Worm (Caenorhabditis elegans): ENCODE results near the gene K10C9.1.

Gene K10C9.1

ce11 chrV:1049334-1049733 is 25.7 kb upstream of the K10C9.1 start:
- no peak for TF ChIP-seq tbx-11 (GFP tag; IDR thresholded peaks at IDR 0.05)
- TF ChIP-seq pes-1 (GFP tag; IDR thresholded peaks at IDR 0.05): no peak
- no peak for TF ChIP-seq tbx-37 (GFP tag; conservative IDR thresholded peaks at IDR 0.05)
- TF ChIP-seq sea-1 (GFP tag; conservative IDR thresholded peaks at IDR 0.05): no peak
- no peak for TF ChIP-seq ceh-36 (tag; optimal IDR thresholded peaks at IDR 0.05)
- no peak for TF ChIP-seq scrt-1 (GFP tag; IDR thresholded peaks at IDR 0.05)
- TF ChIP-seq B0310.2 (tag; optimal IDR thresholded peaks at IDR 0.05): no peak
- no peak for TF ChIP-seq ama-1 (optimal IDR thresholded peaks at IDR 0.05)
- TF ChIP-seq ets-7 (tag; optimal IDR thresholded peaks at IDR 0.05): no peak
- no peak for TF ChIP-seq flt-1 (GFP tag; IDR thresholded peaks at IDR 0.05)
- no peak for TF ChIP-seq hmg-4 (GFP tag; optimal IDR thresholded peaks at IDR 0.05)
- no peak for TF ChIP-seq hmbx-1 (tag; optimal IDR thresholded peaks at IDR 0.05)
- no peak for TF ChIP-seq aly-1 (tag; optimal IDR thresholded peaks at IDR 0.05)
- TF ChIP-seq tra-4 (tag; optimal IDR thresholded peaks at IDR 0.05): no peak
- TF ChIP-seq F13C5.2 (tag; optimal IDR thresholded peaks at IDR 0.05): no peak
- TF ChIP-seq hnd-1 (tag; optimal IDR thresholded peaks at IDR 0.05): no peak
- no peak for TF ChIP-seq ceh-13 (GFP tag; optimal IDR thresholded peaks at IDR 0.05)

- TF ChIP-seq tbx-11 (GFP tag; IDR thresholded peaks at IDR 0.05): no peak
- no peak for TF ChIP-seq F13C5.2 (tag; optimal IDR thresholded peaks at IDR 0.05)
- no peak for TF ChIP-seq hnd-1 (tag; optimal IDR thresholded peaks at IDR 0.05)
- TF ChIP-seq flt-1 (GFP tag; IDR thresholded peaks at IDR 0.05): no peak
- TF ChIP-seq scrt-1 (GFP tag; IDR thresholded peaks at IDR 0.05): no peak
- TF ChIP-seq tbx-37 (GFP tag; conservative IDR thresholded peaks at IDR 0.05): no peak
- TF ChIP-seq hmbx-1 (tag; optimal IDR thresholded peaks at IDR 0.05): no peak
- TF ChIP-seq hmg-4 (GFP tag; optimal IDR thresholded peaks at IDR 0.05): no peak
- no peak for TF ChIP-seq ets-7 (tag; optimal IDR thresholded peaks at IDR 0.05)
- TF ChIP-seq ama-1 (optimal IDR thresholded peaks at IDR 0.05): no peak
- TF ChIP-seq sea-1 (GFP tag; conservative IDR thresholded peaks at IDR 0.05): no peak
- no peak for TF ChIP-seq ceh-13 (GFP tag; optimal IDR thresholded peaks at IDR 0.05)
- no peak for TF ChIP-seq tra-4 (tag; optimal IDR thresholded peaks at IDR 0.05)
- TF ChIP-seq ceh-36 (tag; optimal IDR thresholded peaks at IDR 0.05): no peak
- TF ChIP-seq aly-1 (tag; optimal IDR thresholded peaks at IDR 0.05): no peak
Measured at ce11 chrV:1051651-1052050, 23.4 kb upstream of the K10C9.1 start.

- TF ChIP-seq scrt-1 (GFP tag; IDR thresholded peaks at IDR 0.05) (no peak), ceh-13 (GFP tag; optimal IDR thresholded peaks at IDR 0.05) (no peak), ceh-36 (tag; optimal IDR thresholded peaks at IDR 0.05) (peak; percentile 77), pes-1 (GFP tag; IDR thresholded peaks at IDR 0.05) (no peak), F13C5.2 (tag; optimal IDR thresholded peaks at IDR 0.05) (no peak), ama-1 (optimal IDR thresholded peaks at IDR 0.05) (no peak), tra-4 (tag; optimal IDR thresholded peaks at IDR 0.05) (no peak)
Measured at ce11 chrV:1052559-1053064, 22.4 kb upstream of the K10C9.1 start, which contains the start of gene K10C9.4. Gene K10C9.4, minus strand, starts transcription at chrV:1053014.

ce11 chrV:1053385-1053784 is 21.7 kb upstream of the K10C9.1 start:
- no peak for TF ChIP-seq sea-1 (GFP tag; conservative IDR thresholded peaks at IDR 0.05)
- no peak for TF ChIP-seq B0310.2 (tag; optimal IDR thresholded peaks at IDR 0.05)
- TF ChIP-seq hmbx-1 (tag; optimal IDR thresholded peaks at IDR 0.05): no peak
- no peak for TF ChIP-seq flt-1 (GFP tag; IDR thresholded peaks at IDR 0.05)
- TF ChIP-seq ama-1 (optimal IDR thresholded peaks at IDR 0.05): no peak
- TF ChIP-seq tra-4 (tag; optimal IDR thresholded peaks at IDR 0.05): no peak
- no peak for TF ChIP-seq ceh-13 (GFP tag; optimal IDR thresholded peaks at IDR 0.05)
- no peak for TF ChIP-seq tbx-11 (GFP tag; IDR thresholded peaks at IDR 0.05)
- TF ChIP-seq hmg-4 (GFP tag; optimal IDR thresholded peaks at IDR 0.05): no peak
- TF ChIP-seq scrt-1 (GFP tag; IDR thresholded peaks at IDR 0.05): no peak
- TF ChIP-seq pes-1 (GFP tag; IDR thresholded peaks at IDR 0.05): no peak
- TF ChIP-seq ets-7 (tag; optimal IDR thresholded peaks at IDR 0.05): no peak
- TF ChIP-seq ceh-36 (tag; optimal IDR thresholded peaks at IDR 0.05): no peak
- no peak for TF ChIP-seq F13C5.2 (tag; optimal IDR thresholded peaks at IDR 0.05)
- TF ChIP-seq tbx-37 (GFP tag; conservative IDR thresholded peaks at IDR 0.05): no peak
- TF ChIP-seq hnd-1 (tag; optimal IDR thresholded peaks at IDR 0.05): no peak
- no peak for TF ChIP-seq aly-1 (tag; optimal IDR thresholded peaks at IDR 0.05)

- TF ChIP-seq hnd-1 (tag; optimal IDR thresholded peaks at IDR 0.05) (no peak), pes-1 (GFP tag; IDR thresholded peaks at IDR 0.05) (no peak), tbx-37 (GFP tag; conservative IDR thresholded peaks at IDR 0.05) (no peak), F13C5.2 (tag; optimal IDR thresholded peaks at IDR 0.05) (no peak), aly-1 (tag; optimal IDR thresholded peaks at IDR 0.05) (no peak)
Measured at ce11 chrV:1060219-1060863, 14.7 kb upstream of the K10C9.1 start.

- no peak for TF ChIP-seq sea-1 (GFP tag; conservative IDR thresholded peaks at IDR 0.05)
- TF ChIP-seq tbx-37 (GFP tag; conservative IDR thresholded peaks at IDR 0.05): no peak
- no peak for TF ChIP-seq aly-1 (tag; optimal IDR thresholded peaks at IDR 0.05)
- TF ChIP-seq flt-1 (GFP tag; IDR thresholded peaks at IDR 0.05): no peak
- no peak for TF ChIP-seq hmbx-1 (tag; optimal IDR thresholded peaks at IDR 0.05)
- no peak for TF ChIP-seq pes-1 (GFP tag; IDR thresholded peaks at IDR 0.05)
- TF ChIP-seq tra-4 (tag; optimal IDR thresholded peaks at IDR 0.05): no peak
- no peak for TF ChIP-seq ceh-13 (GFP tag; optimal IDR thresholded peaks at IDR 0.05)
- no peak for TF ChIP-seq F13C5.2 (tag; optimal IDR thresholded peaks at IDR 0.05)
- no peak for TF ChIP-seq ets-7 (tag; optimal IDR thresholded peaks at IDR 0.05)
- no peak for TF ChIP-seq ama-1 (optimal IDR thresholded peaks at IDR 0.05)
- TF ChIP-seq B0310.2 (tag; optimal IDR thresholded peaks at IDR 0.05): no peak
Measured at ce11 chrV:1061295-1061694, 13.8 kb upstream of the K10C9.1 start, which contains the start of gene rnst-2. Gene rnst-2, plus strand, starts transcription at chrV:1061595.

ce11 chrV:1064491-1064890 is 10.6 kb upstream of the K10C9.1 start, which contains the start of gene str-67:
Gene str-67, minus strand, starts transcription at chrV:1064591.
- TF ChIP-seq pes-1 (GFP tag; IDR thresholded peaks at IDR 0.05) (no peak), tbx-11 (GFP tag; IDR thresholded peaks at IDR 0.05) (no peak), ceh-13 (GFP tag; optimal IDR thresholded peaks at IDR 0.05) (no peak), hnd-1 (tag; optimal IDR thresholded peaks at IDR 0.05) (no peak), ama-1 (optimal IDR thresholded peaks at IDR 0.05) (no peak), aly-1 (tag; optimal IDR thresholded peaks at IDR 0.05) (no peak), tra-4 (tag; optimal IDR thresholded peaks at IDR 0.05) (no peak), scrt-1 (GFP tag; IDR thresholded peaks at IDR 0.05) (no peak), sea-1 (GFP tag; conservative IDR thresholded peaks at IDR 0.05) (no peak), ets-7 (tag; optimal IDR thresholded peaks at IDR 0.05) (no peak), F13C5.2 (tag; optimal IDR thresholded peaks at IDR 0.05) (no peak), hmg-4 (GFP tag; optimal IDR thresholded peaks at IDR 0.05) (no peak), tbx-37 (GFP tag; conservative IDR thresholded peaks at IDR 0.05) (no peak), flt-1 (GFP tag; IDR thresholded peaks at IDR 0.05) (no peak), hmbx-1 (tag; optimal IDR thresholded peaks at IDR 0.05) (no peak), ceh-36 (tag; optimal IDR thresholded peaks at IDR 0.05) (no peak), B0310.2 (tag; optimal IDR thresholded peaks at IDR 0.05) (no peak)

Measured in whole organism, early embryonic.